Worm (Caenorhabditis elegans) whole organism, L4/young adult: ENCODE data around the gene sre-24.

Source experiments
- W03F9.2 ChIP-seq: fragments of 150-350 bp; optimal IDR thresholded peaks from 2 replicates; lab custom pipeline; 2014; ENCODE audit warnings: missing biosample characterization, missing genetic modification characterization
- him-1 ChIP-seq: sonication (generic microtip); optimal IDR thresholded peaks from 2 replicates; lab custom pipeline; 2016; ENCODE audit warnings: missing genotype, missing genetic modification reagents, missing genetic modification characterization, missing compliant biosample characterization

DNA sequence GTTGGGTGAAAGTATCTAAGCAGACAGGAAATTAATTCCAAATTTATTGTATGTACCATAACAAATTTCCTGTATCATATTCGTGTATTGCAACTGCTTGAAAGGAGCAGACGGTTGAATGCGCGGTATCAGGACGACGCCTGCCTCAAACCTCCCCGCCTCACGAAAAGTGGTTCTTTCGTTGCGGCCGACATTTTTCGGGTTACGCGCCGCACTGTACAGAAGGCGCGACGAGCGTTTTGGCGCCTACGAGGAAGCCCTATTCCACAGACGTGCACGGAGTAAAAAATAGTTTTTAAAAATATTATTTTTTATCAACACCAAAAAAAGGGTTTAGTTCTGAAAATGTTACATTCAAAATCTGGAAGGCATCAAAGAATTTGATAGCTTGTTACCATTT lies 35.6 kb downstream of the sre-24 start:
- TF ChIP-seq W03F9.2 (tag; lab: Kevin White, UChicago) = no peak
- no peak for TF ChIP-seq him-1 (tag; lab: Kevin White, UChicago)
